Fruit fly (Drosophila melanogaster) whole organism, prepupa: ENCODE data around the gene Kdm5.

ENCODE experiments used
- CG10631 ChIP-seq: fragments of 200-800 bp; sonication (Bioruptor generic); optimal IDR thresholded peaks from 2 replicates; lab custom pipeline; 2016; ENCODE audit warnings: missing biosample characterization, missing genetic modification characterization
- Gug ChIP-seq: fragments of 200-800 bp; sonication (Bioruptor generic); IDR thresholded peaks from 2 replicates; pipeline ENCODE4 v1.3.6; 2022; ENCODE audit warnings: missing biosample characterization, missing genetic modification characterization
- Sox102F ChIP-seq: fragments of 200-800 bp; sonication (Bioruptor generic); optimal IDR thresholded peaks from 2 replicates; lab custom pipeline; 2016; ENCODE audit warnings: missing biosample characterization, mild to moderate bottlenecking, missing genetic modification characterization
- fd85E ChIP-seq: fragments of 200-800 bp; sonication (Bioruptor generic); optimal IDR thresholded peaks from 3 replicates; lab custom pipeline; 2016; ENCODE audit warnings: missing biosample characterization, missing genetic modification characterization

dm6 chr2L:5977729-5978078 lies 21.6 kb downstream of the Kdm5 start:
- TF ChIP-seq Sox102F (GFP tag; lab: Kevin White, UChicago) (no peak), fd85E (GFP tag; lab: Kevin White, UChicago) (no peak), CG10631 (GFP tag; lab: Kevin White, UChicago) (no peak), Gug (GFP tag; lab: Robert Waterston, UW) (no peak)
